Worm (Caenorhabditis elegans) whole organism, early embryonic: ENCODE data around the gene T05E12.8.

Source experiments
- B0310.2 ChIP-seq: sonication (generic microtip); optimal IDR thresholded peaks from 2 replicates; lab custom pipeline; 2016; ENCODE audit warnings: mild to moderate bottlenecking, missing genetic modification characterization, missing compliant biosample characterization
- F13C5.2 ChIP-seq: sonication (generic microtip); optimal IDR thresholded peaks from 2 replicates; lab custom pipeline; 2017; ENCODE audit warnings: mild to moderate bottlenecking, missing genetic modification characterization, inconsistent platforms, missing compliant biosample characterization
- aly-1 ChIP-seq: sonication (generic microtip); optimal IDR thresholded peaks from 2 replicates; lab custom pipeline; 2016; ENCODE audit warnings: missing genetic modification characterization, missing compliant biosample characterization
- ama-1 ChIP-seq: fragments of 150-350 bp; optimal IDR thresholded peaks from 2 replicates; lab custom pipeline; 2014
- ceh-13 ChIP-seq: fragments of 200-800 bp; sonication (Bioruptor generic); optimal IDR thresholded peaks from 2 replicates; lab custom pipeline; 2018; ENCODE audit warnings: mild to moderate bottlenecking, missing genetic modification characterization, missing compliant biosample characterization
- ceh-36 ChIP-seq: sonication (generic microtip); optimal IDR thresholded peaks from 2 replicates; lab custom pipeline; 2016; ENCODE audit warnings: missing genetic modification characterization, inconsistent platforms, missing compliant biosample characterization
- ets-7 ChIP-seq: sonication (generic microtip); optimal IDR thresholded peaks from 2 replicates; lab custom pipeline; 2016; ENCODE audit warnings: missing genotype, missing genetic modification characterization, missing compliant biosample characterization
- flt-1 ChIP-seq: fragments of 200-800 bp; sonication (Bioruptor generic); IDR thresholded peaks from 2 replicates; pipeline ENCODE4 v1.3.6; 2022; ENCODE audit warnings: missing genetic modification characterization, missing compliant biosample characterization
- hmbx-1 ChIP-seq: sonication (generic microtip); optimal IDR thresholded peaks from 2 replicates; lab custom pipeline; 2016; ENCODE audit warnings: mild to moderate bottlenecking, missing genetic modification characterization, missing compliant biosample characterization
- hmg-4 ChIP-seq: fragments of 200-800 bp; sonication (Bioruptor generic); optimal IDR thresholded peaks from 2 replicates; lab custom pipeline; 2018; ENCODE audit warnings: mild to moderate bottlenecking, missing genetic modification characterization, missing compliant biosample characterization
- hnd-1 ChIP-seq: sonication (generic microtip); optimal IDR thresholded peaks from 2 replicates; lab custom pipeline; 2016; ENCODE audit warnings: missing genetic modification characterization, missing compliant biosample characterization
- pes-1 ChIP-seq: fragments of 200-800 bp; sonication (Bioruptor generic); IDR thresholded peaks from 2 replicates; pipeline ENCODE4 v1.3.6; 2022; ENCODE audit warnings: missing genetic modification reagents, missing genetic modification characterization, missing compliant biosample characterization
- scrt-1 ChIP-seq: fragments of 200-800 bp; sonication (Bioruptor generic); IDR thresholded peaks from 2 replicates; pipeline ENCODE4 v1.3.6; 2022; ENCODE audit warnings: missing genetic modification characterization, missing compliant biosample characterization
- sea-1 ChIP-seq: fragments of 200-800 bp; sonication (Bioruptor generic); conservative IDR thresholded peaks from 2 replicates; pipeline ENCODE4 v1.3.6; 2022; ENCODE audit warnings: missing genetic modification characterization, missing compliant biosample characterization
- tbx-11 ChIP-seq: fragments of 200-800 bp; sonication (Bioruptor generic); IDR thresholded peaks from 2 replicates; pipeline ENCODE4 v1.3.6; 2022; ENCODE audit warnings: missing genetic modification characterization, missing compliant biosample characterization
- tbx-37 ChIP-seq: fragments of 200-800 bp; sonication (Bioruptor generic); conservative IDR thresholded peaks from 2 replicates; pipeline ENCODE4 v1.3.6; 2022; ENCODE audit warnings: missing genetic modification reagents, missing genetic modification characterization, missing compliant biosample characterization
- tra-4 ChIP-seq: sonication (generic microtip); optimal IDR thresholded peaks from 2 replicates; lab custom pipeline; 2017; ENCODE audit warnings: missing genetic modification characterization, missing compliant biosample characterization

T05E12.8 gene

DNA sequence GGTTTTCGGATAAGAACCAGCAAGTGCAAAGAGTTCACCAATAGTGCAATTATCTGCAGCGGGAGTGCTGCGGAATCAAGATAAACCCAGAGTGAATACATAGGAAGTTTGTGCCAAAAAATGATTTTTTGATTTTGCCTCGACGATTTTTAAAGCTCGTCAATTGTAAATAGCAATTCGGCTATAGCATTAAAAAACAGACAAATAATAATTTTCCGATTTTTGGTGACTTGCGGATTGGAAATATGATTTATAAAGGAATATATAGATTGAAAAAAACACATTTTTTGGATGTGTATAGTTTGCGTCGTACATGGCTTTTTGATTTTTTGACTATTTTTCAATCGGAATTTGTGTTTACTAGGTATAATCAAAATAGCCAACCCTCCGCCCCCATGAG is 10.9 kb downstream of the T05E12.8 start, which contains the start of gene srw-20:
srw-20 (minus strand) TSS at position 101 of the 400 bp plus-strand sequence.
- no peak for TF ChIP-seq ama-1 (lab: Kevin White, UChicago)
- TF ChIP-seq ceh-13 = no peak
- no peak for TF ChIP-seq tra-4 (tag; lab: Kevin White, UChicago)
- no peak for TF ChIP-seq flt-1 (GFP tag; lab: Robert Waterston, UW)
- no peak for TF ChIP-seq hmg-4 (GFP tag; lab: Kevin White, UChicago)

DNA sequence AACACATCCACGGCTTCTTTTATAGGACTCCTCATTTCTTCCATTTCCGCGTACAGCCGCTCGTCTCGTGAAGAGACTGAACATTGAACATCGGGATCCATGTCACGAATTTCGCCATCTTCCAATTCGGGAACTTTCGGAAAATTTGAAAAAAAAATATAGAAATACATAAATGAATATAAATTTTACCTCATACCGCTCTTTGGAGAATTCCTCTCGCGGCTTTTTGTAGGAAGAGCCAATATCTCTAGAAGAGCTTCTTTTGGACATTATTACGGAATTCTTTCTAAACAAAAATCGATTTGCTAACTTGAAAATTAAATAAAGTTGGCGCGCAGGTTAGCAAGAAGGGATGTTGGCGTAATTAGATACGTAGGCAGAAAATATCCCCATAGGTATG is 13.8 kb downstream of the T05E12.8 start, which contains the start of gene T05E12.9:
T05E12.9 (minus strand) TSS at position 101 of the 400 bp plus-strand sequence.
- TF ChIP-seq ceh-36 (tag; lab: Kevin White, UChicago) (no peak), tra-4 (tag; lab: Kevin White, UChicago) (no peak), F13C5.2 (tag; lab: Kevin White, UChicago) (no peak), sea-1 (GFP tag; lab: Robert Waterston, UW) (no peak), scrt-1 (GFP tag; lab: Robert Waterston, UW) (no peak), ceh-13 (no peak), hmbx-1 (tag; lab: Kevin White, UChicago) (no peak), hnd-1 (no peak), aly-1 (no peak), ets-7 (no peak), tbx-11 (GFP tag; lab: Robert Waterston, UW) (no peak), pes-1 (GFP tag; lab: Robert Waterston, UW) (no peak), B0310.2 (tag; lab: Kevin White, UChicago) (no peak), flt-1 (GFP tag; lab: Robert Waterston, UW) (no peak)

DNA sequence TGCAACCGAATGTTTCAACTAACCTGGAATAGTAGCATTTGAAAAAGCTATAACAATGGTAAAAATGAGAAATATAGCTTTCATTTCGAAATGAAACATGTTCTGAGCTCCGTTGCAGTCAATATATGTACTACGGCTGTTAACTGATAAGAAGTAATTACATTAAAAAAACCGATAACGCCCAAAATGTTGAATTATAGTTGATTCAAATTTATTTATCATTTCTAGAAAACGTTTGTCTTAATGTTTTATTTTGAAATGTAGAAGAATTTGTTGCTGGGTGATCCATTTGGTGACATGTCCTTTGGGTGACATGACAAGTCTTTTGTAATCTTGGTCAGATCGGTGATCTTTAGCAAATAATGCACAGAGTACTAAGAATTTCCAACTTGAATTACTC is 20.4 kb downstream of the T05E12.8 start, which contains the start of gene T05E12.6:
T05E12.6 (minus strand) TSS at position 101 of the 400 bp plus-strand sequence.
- TF ChIP-seq sea-1 (GFP tag; lab: Robert Waterston, UW) (no peak), ceh-36 (tag; lab: Kevin White, UChicago) (no peak), tra-4 (tag; lab: Kevin White, UChicago) (no peak), B0310.2 (tag; lab: Kevin White, UChicago) (no peak), scrt-1 (GFP tag; lab: Robert Waterston, UW) (no peak), F13C5.2 (tag; lab: Kevin White, UChicago) (no peak)

DNA sequence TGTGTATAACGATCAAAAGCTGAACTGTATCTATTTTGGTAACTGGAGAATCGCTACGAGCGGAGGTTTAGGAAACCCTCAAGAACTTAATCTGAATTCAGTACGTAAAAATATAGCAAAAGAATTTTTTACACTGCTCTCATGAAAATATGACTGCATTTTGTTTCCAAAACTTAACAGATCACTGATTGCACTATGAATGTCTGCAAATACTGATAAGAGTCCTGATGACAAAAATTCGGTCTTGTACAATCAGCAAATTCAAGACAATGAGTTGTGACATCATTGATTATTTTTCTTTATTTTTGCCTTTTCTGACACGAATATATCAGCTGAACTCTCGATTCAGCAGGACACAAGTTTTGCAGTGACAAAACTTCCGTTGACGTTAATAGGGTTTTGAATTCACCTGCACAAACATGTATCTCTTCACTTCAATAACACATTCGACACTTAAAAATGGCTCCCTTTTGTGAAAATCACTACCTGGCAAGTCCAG is 21.0 kb downstream of the T05E12.8 start, which contains the start of gene srh-237:
srh-237 (plus strand) TSS at position 449 of the 499 bp plus-strand sequence.
- no peak for TF ChIP-seq scrt-1 (GFP tag; lab: Robert Waterston, UW)
- no peak for TF ChIP-seq pes-1 (GFP tag; lab: Robert Waterston, UW)
- TF ChIP-seq tbx-37 (GFP tag; lab: Robert Waterston, UW) = no peak
- TF ChIP-seq ets-7 = no peak
- no peak for TF ChIP-seq hnd-1
- TF ChIP-seq ceh-36 (tag; lab: Kevin White, UChicago) = no peak
- TF ChIP-seq tbx-11 (GFP tag; lab: Robert Waterston, UW) = no peak
- TF ChIP-seq ama-1 (lab: Kevin White, UChicago) = no peak
- no peak for TF ChIP-seq flt-1 (GFP tag; lab: Robert Waterston, UW)
- TF ChIP-seq tra-4 (tag; lab: Kevin White, UChicago) = no peak
- no peak for TF ChIP-seq F13C5.2 (tag; lab: Kevin White, UChicago)
- TF ChIP-seq hmbx-1 (tag; lab: Kevin White, UChicago) = no peak

DNA sequence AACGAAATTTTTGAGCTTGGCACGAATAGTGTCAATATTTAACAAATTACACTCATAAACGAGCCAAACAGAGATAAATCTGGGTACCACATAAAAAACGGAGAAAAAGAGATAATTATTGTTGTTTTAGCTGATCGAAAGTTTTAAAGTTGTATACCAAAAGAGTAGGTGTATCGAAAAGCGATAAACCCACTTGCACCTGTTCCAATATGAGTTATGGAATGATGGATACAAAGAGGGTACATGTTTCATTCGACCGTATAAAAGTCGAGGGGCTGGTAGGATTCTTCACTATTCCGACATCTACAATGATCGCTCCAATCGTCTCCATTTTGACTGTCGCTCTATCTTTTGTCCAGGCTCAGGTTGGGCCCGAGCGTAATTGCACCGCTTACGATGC is 23.3 kb downstream of the T05E12.8 start, which contains the start of gene ZK218.1:
ZK218.1 (plus strand) TSS at position 301 of the 400 bp plus-strand sequence.
- TF ChIP-seq tbx-11 (GFP tag; lab: Robert Waterston, UW) = no peak
- no peak for TF ChIP-seq tbx-37 (GFP tag; lab: Robert Waterston, UW)
- TF ChIP-seq sea-1 (GFP tag; lab: Robert Waterston, UW) = no peak
- no peak for TF ChIP-seq hmbx-1 (tag; lab: Kevin White, UChicago)
- no peak for TF ChIP-seq aly-1
- TF ChIP-seq ceh-36 (tag; lab: Kevin White, UChicago) = no peak
- no peak for TF ChIP-seq hmg-4 (GFP tag; lab: Kevin White, UChicago)
- TF ChIP-seq ets-7 = no peak
- TF ChIP-seq tra-4 (tag; lab: Kevin White, UChicago) = no peak
- TF ChIP-seq hnd-1 = no peak
- TF ChIP-seq B0310.2 (tag; lab: Kevin White, UChicago) = no peak
- no peak for TF ChIP-seq ceh-13
- no peak for TF ChIP-seq scrt-1 (GFP tag; lab: Robert Waterston, UW)
- TF ChIP-seq pes-1 (GFP tag; lab: Robert Waterston, UW) = no peak
- no peak for TF ChIP-seq flt-1 (GFP tag; lab: Robert Waterston, UW)
- no peak for TF ChIP-seq F13C5.2 (tag; lab: Kevin White, UChicago)

DNA sequence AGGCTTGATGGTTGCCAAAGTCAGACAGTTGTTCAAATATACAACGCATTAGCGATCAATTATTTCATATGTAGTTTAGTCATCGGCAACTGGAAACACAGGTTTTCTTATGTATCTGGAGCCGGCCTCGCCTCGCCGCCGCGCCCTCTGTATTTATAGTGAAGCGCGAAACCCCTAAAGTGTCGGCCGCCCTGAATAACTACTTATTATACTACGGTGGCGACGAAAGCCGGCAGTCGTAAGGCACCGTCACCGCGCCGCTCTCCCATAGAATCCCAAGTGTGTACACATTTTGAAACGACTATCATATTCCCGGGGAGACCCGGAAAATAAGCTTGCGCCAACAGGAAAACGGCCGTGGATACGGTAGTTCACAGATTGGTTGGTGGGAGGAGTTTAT is 25.6 kb downstream of the T05E12.8 start:
- TF ChIP-seq pes-1 (GFP tag; lab: Robert Waterston, UW) (no peak), ama-1 (lab: Kevin White, UChicago) (no peak), ceh-13 (no peak), tra-4 (tag; lab: Kevin White, UChicago) (no peak), sea-1 (GFP tag; lab: Robert Waterston, UW) (no peak), ets-7 (no peak), B0310.2 (tag; lab: Kevin White, UChicago) (no peak), hmg-4 (GFP tag; lab: Kevin White, UChicago) (no peak), flt-1 (GFP tag; lab: Robert Waterston, UW) (no peak), tbx-11 (GFP tag; lab: Robert Waterston, UW) (no peak), tbx-37 (GFP tag; lab: Robert Waterston, UW) (no peak)

DNA sequence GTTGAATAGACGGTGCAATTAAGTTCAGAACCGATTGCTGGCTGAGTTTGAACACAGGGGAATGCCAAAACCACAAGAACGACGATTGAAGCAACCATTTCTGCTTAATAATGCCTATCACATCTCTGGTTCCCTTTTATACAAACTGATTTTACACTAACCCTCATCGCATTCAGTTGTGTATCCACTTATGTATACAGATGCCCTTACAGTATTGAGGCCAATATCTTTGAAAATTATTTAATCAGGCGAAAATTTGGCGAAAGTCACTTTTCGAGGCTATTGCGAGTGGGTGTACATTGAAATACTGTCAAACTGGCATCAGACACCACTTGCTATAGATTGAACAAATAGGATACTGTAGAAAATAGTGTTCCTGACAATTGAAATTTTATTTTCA is 29.7 kb downstream of the T05E12.8 start, which contains the start of the genes ZK218.3 and ZK218.4:
ZK218.3 (minus strand) TSS at position 101 of the 400 bp plus-strand sequence.
ZK218.4 (plus strand) TSS at position 186 of the 400 bp plus-strand sequence.
- TF ChIP-seq scrt-1 (GFP tag; lab: Robert Waterston, UW) (no peak), ceh-36 (tag; lab: Kevin White, UChicago) (no peak), ets-7 (no peak), hmg-4 (GFP tag; lab: Kevin White, UChicago) (no peak)
